Fruit fly (Drosophila melanogaster): Measurements from ENCODE around the gene Ak3.

DNA sequence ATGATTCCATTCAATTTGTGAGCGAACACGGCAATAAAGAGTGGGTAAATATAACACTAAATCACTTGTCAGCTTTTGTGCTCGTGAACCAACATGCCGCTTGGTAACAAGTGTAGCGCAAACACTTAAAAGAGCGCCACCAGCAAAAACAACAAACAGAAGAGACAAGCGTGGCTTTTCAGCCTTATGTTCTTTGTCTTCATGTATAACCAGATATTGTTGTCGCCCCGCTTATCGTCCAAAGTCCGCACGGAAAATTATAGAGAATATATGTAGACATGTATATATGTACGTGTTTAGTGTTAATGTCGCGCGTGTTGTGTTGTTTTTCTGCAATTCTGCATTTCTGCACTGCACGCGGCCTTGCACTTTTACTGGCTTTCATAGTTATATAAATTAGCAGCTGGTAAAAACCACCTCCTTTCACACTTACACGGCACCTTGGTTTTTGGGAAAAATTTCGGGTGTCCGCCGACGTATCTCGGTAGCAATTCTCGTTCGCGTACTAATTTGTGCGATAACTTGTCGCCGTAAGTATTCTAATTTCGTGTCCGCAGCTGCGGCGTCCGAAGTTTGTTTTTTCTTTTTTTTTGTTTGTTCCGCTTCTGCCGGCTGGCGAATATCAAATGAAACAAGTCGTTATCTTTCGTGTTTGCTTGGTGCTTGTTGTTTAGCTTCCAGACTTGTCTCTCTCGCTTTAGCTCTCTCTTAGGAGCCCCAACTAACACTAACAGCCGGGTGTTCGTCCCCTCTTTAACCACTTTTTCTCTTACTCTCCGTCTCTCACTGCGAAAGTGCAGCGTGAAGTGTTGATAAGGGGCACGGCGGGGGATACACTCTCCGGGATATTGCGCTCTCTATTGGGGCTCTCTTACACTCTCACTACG lies 512 bp downstream of the Ak3 start:
- TF ChIP-seq h (optimal IDR thresholded peaks at IDR 0.05) = no peak
- no peak for TF ChIP-seq Myc (optimal IDR thresholded peaks at IDR 0.05)
- no peak for TF ChIP-seq ttk (optimal IDR thresholded peaks at IDR 0.05)
